Fruit fly (Drosophila melanogaster) whole organism, wandering third instar larva: ENCODE data around the gene D2hgdh.
A peak's percentile ranks its signal among the peaks of the same experiment; 100 is the strongest.

ENCODE experiments used
- Abd-B ChIP-seq: fragments of >200 bp; optimal IDR thresholded peaks from 2 replicates; lab custom pipeline; 2017; ENCODE audit warnings: missing biosample characterization, missing genetic modification characterization
- CG32264 ChIP-seq: fragments of 200-800 bp; sonication (Bioruptor generic); optimal IDR thresholded peaks from 2 replicates; lab custom pipeline; 2016; ENCODE audit warnings: missing biosample characterization, missing genetic modification characterization
- CG9705 ChIP-seq: fragments of 200-800 bp; sonication (Bioruptor generic); optimal IDR thresholded peaks from 2 replicates; lab custom pipeline; 2018; ENCODE audit warnings: missing biosample characterization, mild to moderate bottlenecking, missing genetic modification characterization
- CrebA ChIP-seq: fragments of 200-800 bp; sonication (Bioruptor generic); optimal IDR thresholded peaks from 2 replicates; lab custom pipeline; 2016; ENCODE audit warnings: missing biosample characterization, mild to moderate bottlenecking, missing genetic modification characterization, borderline replicate concordance
- Dfd ChIP-seq: fragments of >200 bp; optimal IDR thresholded peaks from 2 replicates; lab custom pipeline; 2017; ENCODE audit warnings: missing biosample characterization, missing genetic modification characterization
- Dif ChIP-seq: fragments of 200-275, 200-300 bp; sonication (Bioruptor generic); optimal IDR thresholded peaks from 2 replicates; lab custom pipeline; 2018; ENCODE audit warnings: missing biosample characterization, missing genetic modification characterization; ENCODE audit not compliant: partially characterized antibody
- GATAd ChIP-seq: sonication (Bioruptor generic); optimal IDR thresholded peaks from 2 replicates; lab custom pipeline; 2016; ENCODE audit warnings: missing biosample characterization, missing genetic modification characterization
- HLH106 ChIP-seq: fragments of 200-800 bp; optimal IDR thresholded peaks from 3 replicates; lab custom pipeline; 2019; ENCODE audit warnings: missing biosample characterization, mild to moderate bottlenecking, missing genetic modification characterization, moderate library complexity
- Hnf4 ChIP-seq: fragments of 200-800 bp; sonication (Bioruptor generic); optimal IDR thresholded peaks from 2 replicates; lab custom pipeline; 2016; ENCODE audit warnings: missing biosample characterization, mild to moderate bottlenecking, missing genetic modification characterization
- Hr78 ChIP-seq: fragments of >200 bp; optimal IDR thresholded peaks from 2 replicates; lab custom pipeline; 2017; ENCODE audit warnings: missing biosample characterization, missing genetic modification characterization
- Jra ChIP-seq: sonication (Bioruptor generic); optimal IDR thresholded peaks from 2 replicates; lab custom pipeline; 2016; ENCODE audit warnings: missing biosample characterization, missing genetic modification characterization
- Mio ChIP-seq: sonication (Bioruptor generic); optimal IDR thresholded peaks from 2 replicates; lab custom pipeline; 2016; ENCODE audit warnings: missing biosample characterization, missing genetic modification characterization
- Myc ChIP-seq: fragments of >200 bp; optimal IDR thresholded peaks from 2 replicates; lab custom pipeline; 2017
- N ChIP-seq: fragments of >200 bp; optimal IDR thresholded peaks from 2 replicates; lab custom pipeline; 2018; ENCODE audit warnings: missing biosample characterization, missing external identifiers, missing genetic modification characterization
- OdsH ChIP-seq: fragments of 200-800 bp; sonication (Bioruptor generic); optimal IDR thresholded peaks from 2 replicates; lab custom pipeline; 2016; ENCODE audit warnings: missing biosample characterization, mild to moderate bottlenecking, missing genetic modification characterization
- Rel ChIP-seq, 2 experiments: fragments of 200-800 bp; sonication (Bioruptor generic) in 1 of 2; optimal IDR thresholded peaks; 2 replicates in 1 of 2; 3 replicates in 1 of 2; lab custom pipeline; 2016 to 2019; ENCODE audit warnings: mild to moderate bottlenecking in 2 of 2, missing biosample characterization in 2 of 2, missing genetic modification characterization in 2 of 2, moderate library complexity in 1 of 2
- Sp1 ChIP-seq: fragments of 200-800 bp; sonication (Bioruptor generic); optimal IDR thresholded peaks from 3 replicates; lab custom pipeline; 2019; ENCODE audit warnings: missing biosample characterization, mild to moderate bottlenecking, missing genetic modification characterization, moderate library complexity
- Vsx2 ChIP-seq: fragments of 200-300, 225-300 bp; sonication (Bioruptor generic); optimal IDR thresholded peaks from 2 replicates; lab custom pipeline; 2018; ENCODE audit warnings: missing biosample characterization, missing genetic modification characterization; ENCODE audit not compliant: partially characterized antibody
- br ChIP-seq: fragments of 200-800 bp; sonication (Bioruptor generic); optimal IDR thresholded peaks from 2 replicates; lab custom pipeline; 2016; ENCODE audit warnings: missing biosample characterization, missing genetic modification characterization
- brk ChIP-seq: fragments of 200-800 bp; sonication (Bioruptor generic); optimal IDR thresholded peaks from 2 replicates; lab custom pipeline; 2016; ENCODE audit warnings: missing biosample characterization, mild to moderate bottlenecking, missing genetic modification characterization
- dl ChIP-seq, 2 experiments: fragments of 175-275, 200-275 bp in 1 of 2; fragments of 200-275 bp in 1 of 2; sonication (Bioruptor generic); optimal IDR thresholded peaks; lab custom pipeline; 2018; ENCODE audit warnings: mild to moderate bottlenecking in 2 of 2, missing biosample characterization in 2 of 2, missing genetic modification characterization in 2 of 2, moderate library complexity in 2 of 2; ENCODE audit not compliant: partially characterized antibody in 2 of 2, insufficient read depth in 1 of 2
- dmrt93B ChIP-seq: fragments of 200-800 bp; sonication (Bioruptor generic); optimal IDR thresholded peaks from 2 replicates; lab custom pipeline; 2018; ENCODE audit warnings: missing biosample characterization, mild to moderate bottlenecking, missing genetic modification characterization
- dsf ChIP-seq: sonication (Bioruptor generic); optimal IDR thresholded peaks from 2 replicates; lab custom pipeline; 2016; ENCODE audit warnings: missing biosample characterization, missing genetic modification characterization, borderline replicate concordance
- ey ChIP-seq: fragments of 200-800 bp; sonication (Bioruptor generic); optimal IDR thresholded peaks from 2 replicates; lab custom pipeline; 2016; ENCODE audit warnings: missing biosample characterization, missing genetic modification characterization
- foxo ChIP-seq, 2 experiments: fragments of 200-800 bp; sonication (Bioruptor generic); optimal IDR thresholded peaks; 2 replicates in 1 of 2; 3 replicates in 1 of 2; lab custom pipeline; 2016 to 2017; ENCODE audit warnings: missing biosample characterization in 2 of 2, missing genetic modification characterization in 2 of 2
- fru ChIP-seq: fragments of 200-800 bp; sonication (Bioruptor generic); optimal IDR thresholded peaks from 3 replicates; lab custom pipeline; 2016; ENCODE audit warnings: missing biosample characterization, mild to moderate bottlenecking, missing genetic modification characterization
- h ChIP-seq: fragments of 200-800 bp; sonication (Bioruptor generic); optimal IDR thresholded peaks from 3 replicates; lab custom pipeline; 2016; ENCODE audit warnings: missing biosample characterization, mild to moderate bottlenecking, missing genetic modification characterization
- lola ChIP-seq: fragments of >200 bp; optimal IDR thresholded peaks from 2 replicates; lab custom pipeline; 2017; ENCODE audit warnings: missing biosample characterization, missing genetic modification characterization
- pan ChIP-seq: fragments of >200 bp; optimal IDR thresholded peaks from 2 replicates; lab custom pipeline; 2017
- psq ChIP-seq: fragments of 200-800 bp; sonication (Bioruptor generic); optimal IDR thresholded peaks from 3 replicates; lab custom pipeline; 2017; ENCODE audit warnings: missing biosample characterization, mild to moderate bottlenecking, missing genetic modification characterization, moderate library complexity
- rgr ChIP-seq: fragments of 200-800 bp; sonication (Bioruptor generic); optimal IDR thresholded peaks from 3 replicates; lab custom pipeline; 2016; ENCODE audit warnings: missing biosample characterization, mild to moderate bottlenecking, missing genetic modification characterization
- sage ChIP-seq: fragments of 200-800 bp; sonication (Bioruptor generic); optimal IDR thresholded peaks from 2 replicates; lab custom pipeline; 2016; ENCODE audit warnings: missing biosample characterization, mild to moderate bottlenecking, missing genetic modification characterization
- sv ChIP-seq: fragments of 200-800 bp; sonication (Bioruptor generic); optimal IDR thresholded peaks from 3 replicates; lab custom pipeline; 2016; ENCODE audit warnings: missing biosample characterization, missing genetic modification characterization
- tai ChIP-seq: sonication (Bioruptor generic); optimal IDR thresholded peaks from 2 replicates; lab custom pipeline; 2016; ENCODE audit warnings: missing biosample characterization, missing genetic modification characterization
- usp ChIP-seq: fragments of >200 bp; optimal IDR thresholded peaks from 2 replicates; lab custom pipeline; 2017; ENCODE audit warnings: missing biosample characterization, missing genetic modification characterization
- woc ChIP-seq: sonication (Bioruptor generic); optimal IDR thresholded peaks from 2 replicates; lab custom pipeline; 2016; ENCODE audit warnings: missing biosample characterization, mild to moderate bottlenecking, missing genetic modification characterization

D2hgdh gene

dm6 chrX:2161020-2161419 lies 19.7 kb downstream of the D2hgdh start:
- no peak for TF ChIP-seq dsf (GFP tag; lab: Kevin White, UChicago)
- TF ChIP-seq Jra (GFP tag; lab: Kevin White, UChicago), result no peak
- no peak for TF ChIP-seq Dfd
- no peak for TF ChIP-seq sv
- no peak for TF ChIP-seq CrebA (GFP tag; lab: Kevin White, UChicago)
- TF ChIP-seq Hr78 (GFP tag; lab: Kevin White, UChicago), result no peak
- no peak for TF ChIP-seq psq (GFP tag; lab: Kevin White, UChicago)
- no peak for TF ChIP-seq foxo (GFP tag; optimal IDR thresholded peaks at IDR 0.05; lab: Kevin White, UChicago)
- no peak for TF ChIP-seq HLH106
- no peak for TF ChIP-seq lola
- no peak for TF ChIP-seq dl (GFP tag; optimal IDR thresholded peaks at IDR 0.05; lab: Kevin White, UChicago; ENCODE audit: insufficient read depth in 1 of 2, partially characterized antibody in 2 of 2)
- TF ChIP-seq Myc (lab: Kevin White, UChicago), result no peak
- TF ChIP-seq Mio (GFP tag; lab: Kevin White, UChicago), result no peak
- TF ChIP-seq tai (GFP tag; lab: Kevin White, UChicago), result no peak
- no peak for TF ChIP-seq pan (lab: Kevin White, UChicago)
- no peak for TF ChIP-seq CG9705 (GFP tag; lab: Kevin White, UChicago)
- TF ChIP-seq dmrt93B, result no peak
- no peak for TF ChIP-seq sage (GFP tag; lab: Kevin White, UChicago)

- TF ChIP-seq Myc (lab: Kevin White, UChicago), result no peak
- TF ChIP-seq OdsH (GFP tag; lab: Kevin White, UChicago), result no peak
- TF ChIP-seq Rel (GFP tag; optimal IDR thresholded peaks at IDR 0.05; lab: Kevin White, UChicago), result no peak
- TF ChIP-seq Rel (tag; optimal IDR thresholded peaks at IDR 0.05; lab: Kevin White, UChicago), result peak; percentile 92
Observed at dm6 chrX:2162130-2162907, 21.0 kb downstream of the D2hgdh start, which contains the start of the genes Cyp4d1 and CG3630. Gene Cyp4d1 (minus strand): TSS chrX:2162180. Gene CG3630 (plus strand): TSS chrX:2162196.

- TF ChIP-seq dsf (GFP tag; lab: Kevin White, UChicago) (no peak), Jra (GFP tag; lab: Kevin White, UChicago) (no peak), brk (no peak), Mio (GFP tag; lab: Kevin White, UChicago) (no peak), Abd-B (GFP tag; lab: Kevin White, UChicago) (no peak), Hnf4 (GFP tag; lab: Kevin White, UChicago) (no peak), foxo (GFP tag; optimal IDR thresholded peaks at IDR 0.05; lab: Kevin White, UChicago) (no peak), dmrt93B (no peak), N (GFP tag; lab: Kevin White, UChicago) (no peak), CrebA (GFP tag; lab: Kevin White, UChicago) (no peak)
Observed at dm6 chrX:2163358-2163757, 22.1 kb downstream of the D2hgdh start.

dm6 chrX:2165394-2165793 lies 24.1 kb downstream of the D2hgdh start:
- TF ChIP-seq sage (GFP tag; lab: Kevin White, UChicago) (no peak), dsf (GFP tag; lab: Kevin White, UChicago) (no peak), br (GFP tag; lab: Kevin White, UChicago) (no peak), dmrt93B (no peak), ey (GFP tag; lab: Kevin White, UChicago) (no peak), Sp1 (no peak), dl (GFP tag; optimal IDR thresholded peaks at IDR 0.05; lab: Kevin White, UChicago; ENCODE audit: insufficient read depth in 1 of 2, partially characterized antibody in 2 of 2) (no peak), Abd-B (GFP tag; lab: Kevin White, UChicago) (no peak), GATAd (GFP tag; lab: Kevin White, UChicago) (no peak), Myc (lab: Kevin White, UChicago) (no peak), rgr (no peak), pan (lab: Kevin White, UChicago) (no peak)
- TF ChIP-seq, all 38 proteins: peak for 0

- TF ChIP-seq Hnf4 (GFP tag; lab: Kevin White, UChicago) (no peak), lola (no peak), woc (no peak), Vsx2 (no peak), h (GFP tag; lab: Kevin White, UChicago) (no peak), N (GFP tag; lab: Kevin White, UChicago) (no peak), HLH106 (no peak), usp (GFP tag; lab: Kevin White, UChicago) (no peak), brk (no peak), CG32264 (GFP tag; lab: Kevin White, UChicago) (no peak), tai (GFP tag; lab: Kevin White, UChicago) (no peak), Dif (GFP tag; lab: Kevin White, UChicago) (no peak), fru (GFP tag; lab: Kevin White, UChicago) (no peak), ey (GFP tag; lab: Kevin White, UChicago) (no peak), Hr78 (GFP tag; lab: Kevin White, UChicago) (no peak), dmrt93B (no peak), Myc (lab: Kevin White, UChicago) (no peak)
Observed at dm6 chrX:2166129-2166528, 24.8 kb downstream of the D2hgdh start.
